Worm (Caenorhabditis elegans): Measurements from ENCODE around the gene B0222.1.

B0222.1 gene

DNA sequence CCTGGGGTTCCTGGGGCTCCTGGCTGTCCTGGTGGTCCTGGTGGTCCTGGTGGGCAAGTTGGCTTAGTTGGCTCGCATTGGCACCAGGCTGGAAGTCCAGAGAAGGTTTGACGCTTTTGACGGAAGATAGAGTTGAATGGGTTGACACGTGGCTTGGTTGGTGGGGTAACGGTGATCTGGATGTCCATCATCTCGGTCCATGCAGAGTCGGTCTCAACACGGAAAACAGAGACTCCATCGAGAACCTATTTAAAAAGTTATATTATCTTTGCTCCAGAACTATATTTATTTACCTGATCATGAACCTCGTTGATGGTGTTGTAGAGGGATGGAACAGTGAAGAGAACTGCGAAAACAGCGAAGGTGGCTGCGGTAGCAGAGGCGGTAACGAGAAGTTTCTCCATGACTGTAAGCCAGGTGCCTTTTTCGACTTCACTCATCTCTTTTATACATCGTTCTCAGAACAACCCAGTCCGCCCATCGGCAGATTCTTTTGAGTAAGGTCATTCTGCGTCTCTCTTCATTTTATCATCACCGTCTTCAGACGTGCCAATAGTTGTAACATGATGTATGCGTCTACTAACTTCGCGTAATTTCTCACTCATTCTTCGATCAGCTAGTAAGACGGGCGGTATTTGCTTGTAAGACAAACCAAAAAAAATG lies 26.3 kb downstream of the B0222.1 start, which contains the start of gene col-144 (continued):
- TF ChIP-seq unc-98 (GFP tag; IDR thresholded peaks at IDR 0.05), result no peak
- no peak for TF ChIP-seq fkh-10 (GFP tag; optimal IDR thresholded peaks at IDR 0.05)
- TF ChIP-seq ceh-82 (tag; optimal IDR thresholded peaks at IDR 0.05), result no peak
- no peak for TF ChIP-seq nhr-77 (tag; optimal IDR thresholded peaks at IDR 0.05)
- no peak for TF ChIP-seq lin-39 (tag; optimal IDR thresholded peaks at IDR 0.05)
- no peak for TF ChIP-seq unc-62 (GFP tag; optimal IDR thresholded peaks at IDR 0.05)
- TF ChIP-seq nhr-11 (tag; optimal IDR thresholded peaks at IDR 0.05), result no peak
- no peak for TF ChIP-seq elt-2 (tag; optimal IDR thresholded peaks at IDR 0.05)
- no peak for TF ChIP-seq pag-3 (tag; optimal IDR thresholded peaks at IDR 0.05; ENCODE audit: borderline replicate concordance, insufficient read depth)
- no peak for TF ChIP-seq mef-2 (tag; optimal IDR thresholded peaks at IDR 0.05)
- TF ChIP-seq fos-1 (tag; optimal IDR thresholded peaks at IDR 0.05), result no peak
- no peak for TF ChIP-seq fkh-4 (tag; optimal IDR thresholded peaks at IDR 0.05; ENCODE audit: borderline replicate concordance)
- TF ChIP-seq C16A3.4 (tag; optimal IDR thresholded peaks at IDR 0.05), result no peak
- TF ChIP-seq ceh-8 (GFP tag; optimal IDR thresholded peaks at IDR 0.05), result no peak
- no peak for TF ChIP-seq hlh-4 (tag; optimal IDR thresholded peaks at IDR 0.05)
- TF ChIP-seq nhr-12 (tag; optimal IDR thresholded peaks at IDR 0.05), result no peak
- TF ChIP-seq elt-3 (tag; optimal IDR thresholded peaks at IDR 0.05), result peak in 2 of 6 experiments; percentile 36 to 39
- no peak for TF ChIP-seq sptf-1 (tag; optimal IDR thresholded peaks at IDR 0.05)
- TF ChIP-seq nhr-28 (tag; optimal IDR thresholded peaks at IDR 0.05), result no peak
- TF ChIP-seq nhr-237 (tag; optimal IDR thresholded peaks at IDR 0.05), result no peak
- peak; percentile 68 for TF ChIP-seq lin-14 (GFP tag; optimal IDR thresholded peaks at IDR 0.05)
- no peak for TF ChIP-seq efl-3 (GFP tag; optimal IDR thresholded peaks at IDR 0.05)
- TF ChIP-seq zip-4 (GFP tag; optimal IDR thresholded peaks at IDR 0.05), result no peak
- TF ChIP-seq ztf-11 (tag; optimal IDR thresholded peaks at IDR 0.05), result no peak
- no peak for TF ChIP-seq Y116A8C.19 (tag; optimal IDR thresholded peaks at IDR 0.05; ENCODE audit: borderline replicate concordance)
- no peak for TF ChIP-seq lin-13 (GFP tag; optimal IDR thresholded peaks at IDR 0.05)
- TF ChIP-seq egl-27 (tag; optimal IDR thresholded peaks at IDR 0.05), result no peak
- peak in 1 of 2 experiments; percentile 26 for TF ChIP-seq lin-35 (GFP tag; optimal IDR thresholded peaks at IDR 0.05)
- TF ChIP-seq zag-1 (tag; optimal IDR thresholded peaks at IDR 0.05), result no peak
- TF ChIP-seq nhr-85 (tag), result peak; percentile 93
- TF ChIP-seq mep-1 (tag; optimal IDR thresholded peaks at IDR 0.05), result no peak
- no peak for TF ChIP-seq dsc-1 (tag; optimal IDR thresholded peaks at IDR 0.05)
- TF ChIP-seq snu-23 (GFP tag; optimal IDR thresholded peaks at IDR 0.05), result peak; percentile 59
- TF ChIP-seq nhr-71 (tag; optimal IDR thresholded peaks at IDR 0.05), result peak; percentile 55

DNA sequence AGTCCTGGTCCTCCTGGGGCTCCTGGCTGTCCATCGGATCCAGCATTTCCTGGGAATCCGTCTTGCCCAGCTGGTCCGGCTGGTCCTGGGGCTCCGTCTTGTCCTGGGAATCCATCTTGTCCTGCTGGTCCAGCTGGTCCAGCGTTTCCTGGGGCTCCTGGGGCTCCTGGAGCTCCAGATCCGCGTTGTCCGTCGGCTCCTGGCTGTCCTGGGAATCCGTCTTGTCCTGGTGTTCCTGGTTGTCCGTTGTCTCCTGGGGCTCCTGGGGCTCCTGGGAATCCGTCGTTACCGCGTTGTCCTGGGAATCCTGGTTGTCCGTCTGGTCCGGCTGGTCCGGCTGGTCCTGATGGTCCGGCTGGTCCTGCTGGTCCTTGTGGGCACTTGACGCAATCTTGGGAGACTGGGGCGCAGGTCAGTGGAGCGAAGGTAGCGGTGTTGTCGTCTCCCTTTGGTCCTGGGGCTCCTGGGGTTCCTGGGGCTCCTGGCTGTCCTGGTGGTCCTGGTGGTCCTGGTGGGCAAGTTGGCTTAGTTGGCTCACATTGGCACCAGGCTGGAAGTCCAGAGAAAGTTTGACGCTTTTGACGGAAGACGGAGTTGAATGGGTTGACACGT lies 28.2 kb downstream of the B0222.1 start:
- TF ChIP-seq pag-3 (tag; optimal IDR thresholded peaks at IDR 0.05; ENCODE audit: borderline replicate concordance, insufficient read depth), result no peak
- TF ChIP-seq hlh-4 (tag; optimal IDR thresholded peaks at IDR 0.05), result no peak
- TF ChIP-seq lin-14 (GFP tag; optimal IDR thresholded peaks at IDR 0.05), result no peak
- TF ChIP-seq mdl-1 (tag; optimal IDR thresholded peaks at IDR 0.05), result no peak
- no peak for TF ChIP-seq ztf-4 (tag; optimal IDR thresholded peaks at IDR 0.05)
- TF ChIP-seq aly-2 (tag; optimal IDR thresholded peaks at IDR 0.05), result no peak
- TF ChIP-seq nhr-84 (tag; optimal IDR thresholded peaks at IDR 0.05), result no peak
- TF ChIP-seq grh-1 (GFP tag; IDR thresholded peaks at IDR 0.05), result no peak
- TF ChIP-seq vab-15 (tag; optimal IDR thresholded peaks at IDR 0.05), result no peak
- TF ChIP-seq dsc-1 (tag; optimal IDR thresholded peaks at IDR 0.05), result no peak
- no peak for TF ChIP-seq hpl-2 (GFP tag; optimal IDR thresholded peaks at IDR 0.05)
- TF ChIP-seq rnt-1 (tag; optimal IDR thresholded peaks at IDR 0.05), result no peak
